Fruit fly (Drosophila melanogaster) ovary, adult (tissue): ENCODE results near the gene CG10077.
A peak's percentile ranks its signal among the peaks of the same experiment; 100 is the strongest.

Experiments used
- CG17801 ChIP-seq: fragments of 200-800 bp; optimal IDR thresholded peaks from 2 replicates; lab custom pipeline; 2019; ENCODE audit warnings: missing biosample characterization, mild to moderate bottlenecking, missing genetic modification characterization, moderate library complexity; ENCODE audit not compliant: partially characterized antibody

Gene CG10077

dm6 chr3L:6955254-6956229 is at the start of gene CG10077, which contains the start of gene CG9948:
Gene CG10077, minus strand, starts transcription at chr3L:6955904.
Gene CG9948, plus strand, starts transcription at chr3L:6955991.
- peak; percentile 94 for TF ChIP-seq CG17801 (GFP tag; lab: Kevin White, UChicago)

dm6 chr3L:7003132-7003531 is 47.4 kb upstream of the CG10077 start:
- no peak for TF ChIP-seq CG17801 (GFP tag; lab: Kevin White, UChicago)

- TF ChIP-seq CG17801 (GFP tag; lab: Kevin White, UChicago): no peak
Observed at dm6 chr3L:7002355-7002754, 46.7 kb upstream of the CG10077 start.

- no peak for TF ChIP-seq CG17801 (GFP tag; lab: Kevin White, UChicago)
Observed at dm6 chr3L:7001855-7002254, 46.2 kb upstream of the CG10077 start.

- TF ChIP-seq CG17801 (GFP tag; lab: Kevin White, UChicago): no peak
Observed at dm6 chr3L:6999993-7000392, 44.3 kb upstream of the CG10077 start.

dm6 chr3L:6998692-6999091 is 43.0 kb upstream of the CG10077 start, which contains the start of gene Mp:
Gene Mp, plus strand, starts transcription at chr3L:6998843.
- TF ChIP-seq CG17801 (GFP tag; lab: Kevin White, UChicago): no peak

- no peak for TF ChIP-seq CG17801 (GFP tag; lab: Kevin White, UChicago)
Observed at dm6 chr3L:6997410-6997809, 41.7 kb upstream of the CG10077 start.

dm6 chr3L:6996907-6997306 is 41.2 kb upstream of the CG10077 start:
- no peak for TF ChIP-seq CG17801 (GFP tag; lab: Kevin White, UChicago)

- TF ChIP-seq CG17801 (GFP tag; lab: Kevin White, UChicago): no peak
Observed at dm6 chr3L:6995364-6995749, 39.7 kb upstream of the CG10077 start.

- TF ChIP-seq CG17801 (GFP tag; lab: Kevin White, UChicago): no peak
Observed at dm6 chr3L:6993350-6993749, 37.6 kb upstream of the CG10077 start.

- TF ChIP-seq CG17801 (GFP tag; lab: Kevin White, UChicago): no peak
Observed at dm6 chr3L:6990288-6990687, 34.6 kb upstream of the CG10077 start, which contains the start of gene bin. Gene bin, plus strand, starts transcription at chr3L:6990622.

- TF ChIP-seq CG17801 (GFP tag; lab: Kevin White, UChicago): no peak
Observed at dm6 chr3L:6988942-6989569, 33.4 kb upstream of the CG10077 start.

- no peak for TF ChIP-seq CG17801 (GFP tag; lab: Kevin White, UChicago)
Observed at dm6 chr3L:6984486-6984885, 28.8 kb upstream of the CG10077 start, which contains the start of the genes CG32388 and CG43439. Gene CG32388, minus strand, starts transcription at chr3L:6984586. Gene CG43439, minus strand, starts transcription at chr3L:6984586.

dm6 chr3L:6981823-6982222 is 26.1 kb upstream of the CG10077 start:
- TF ChIP-seq CG17801 (GFP tag; lab: Kevin White, UChicago): no peak

dm6 chr3L:6981109-6981741 is 25.5 kb upstream of the CG10077 start:
- no peak for TF ChIP-seq CG17801 (GFP tag; lab: Kevin White, UChicago)
